Worm (Caenorhabditis elegans) whole organism, young adult: Measurements from ENCODE around the gene cah-3.
"Not testable (repeated sequence)": the region's sequence is repeated elsewhere in the genome, so short reads cannot be mapped to it uniquely, and the experiment has no call there.

Source experiments
- B0261.1 ChIP-seq: sonication (generic microtip); optimal IDR thresholded peaks from 2 replicates; lab custom pipeline; 2016; ENCODE audit warnings: mild to moderate bottlenecking, missing genetic modification characterization, moderate library complexity, missing compliant biosample characterization
- B0336.3 ChIP-seq: fragments of 200-800 bp; sonication (Bioruptor generic); IDR thresholded peaks from 2 replicates; pipeline ENCODE4 v1.3.6; 2022; ENCODE audit warnings: missing genetic modification characterization, missing compliant biosample characterization
- C06A6.2 ChIP-seq: fragments of 200-800 bp; sonication (Bioruptor generic); conservative IDR thresholded peaks from 2 replicates; pipeline ENCODE4 v1.3.6; 2022; ENCODE audit warnings: missing genetic modification characterization, missing compliant biosample characterization
- F23B12.7 ChIP-seq: sonication (generic microtip); optimal IDR thresholded peaks from 2 replicates; lab custom pipeline; 2017; ENCODE audit warnings: missing genetic modification characterization, mild to moderate bottlenecking, missing compliant biosample characterization, antibody characterized with exemption, moderate library complexity; ENCODE audit not compliant: insufficient read depth
- F37B4.10 ChIP-seq: fragments of 200-800 bp; sonication (Bioruptor generic); IDR thresholded peaks from 2 replicates; pipeline ENCODE4 v1.3.6; 2022; ENCODE audit warnings: missing genetic modification characterization, missing compliant biosample characterization
- F39B2.1 ChIP-seq: fragments of 200-800 bp; sonication (Bioruptor generic); IDR thresholded peaks from 2 replicates; pipeline ENCODE4 v1.3.6; 2022; ENCODE audit warnings: missing genetic modification reagents, missing genetic modification characterization, missing compliant biosample characterization
- F49E8.2 ChIP-seq: sonication (generic microtip); optimal IDR thresholded peaks from 3 replicates; lab custom pipeline; 2017; ENCODE audit warnings: missing genetic modification characterization, mild to moderate bottlenecking, missing compliant biosample characterization, antibody characterized with exemption, moderate library complexity; ENCODE audit not compliant: insufficient read depth
- F57C9.4 ChIP-seq: sonication (generic microtip); optimal IDR thresholded peaks from 2 replicates; lab custom pipeline; 2017; ENCODE audit warnings: mild to moderate bottlenecking, missing genetic modification characterization, missing compliant biosample characterization
- Y53F4B.3 ChIP-seq: fragments of 200-800 bp; sonication (Bioruptor generic); IDR thresholded peaks from 2 replicates; pipeline ENCODE4 v1.3.6; 2022; ENCODE audit warnings: missing genetic modification reagents, missing genetic modification characterization, missing compliant biosample characterization
- Y67H2A.10 ChIP-seq: fragments of 200-800 bp; sonication (Bioruptor generic); conservative IDR thresholded peaks from 2 replicates; pipeline ENCODE4 v1.3.6; 2022; ENCODE audit warnings: missing genetic modification reagents, missing genetic modification characterization, missing compliant biosample characterization
- ama-1 ChIP-seq, 3 experiments: fragments of 150-350 bp in 1 of 3; sonication (generic microtip) in 2 of 3; optimal IDR thresholded peaks; 2 replicates each; lab custom pipeline; 2014 to 2018; ENCODE audit warnings: missing biosample characterization in 2 of 3, missing genetic modification characterization in 2 of 3, missing genetic modification reagents in 2 of 3
- attf-3 ChIP-seq: fragments of 200-800 bp; sonication (Bioruptor generic); conservative IDR thresholded peaks from 2 replicates; pipeline ENCODE4 v1.3.6; 2022; ENCODE audit warnings: missing genetic modification reagents, missing genetic modification characterization, missing compliant biosample characterization
- bed-1 ChIP-seq: fragments of 200-800 bp; sonication (Bioruptor generic); IDR thresholded peaks from 2 replicates; pipeline ENCODE4 v1.3.6; 2022; ENCODE audit warnings: missing genetic modification reagents, missing genetic modification characterization, missing compliant biosample characterization
- bed-2 ChIP-seq: fragments of 200-800 bp; sonication (Bioruptor generic); IDR thresholded peaks from 2 replicates; pipeline ENCODE4 v1.3.6; 2022; ENCODE audit warnings: missing genetic modification reagents, missing genetic modification characterization, missing compliant biosample characterization
- ccch-3 ChIP-seq: fragments of 200-800 bp; sonication (Bioruptor generic); optimal IDR thresholded peaks from 2 replicates; lab custom pipeline; 2018; ENCODE audit warnings: mild to moderate bottlenecking, missing genetic modification characterization, missing compliant biosample characterization
- ceh-100 ChIP-seq: fragments of 200-800 bp; sonication (Bioruptor generic); IDR thresholded peaks from 2 replicates; pipeline ENCODE4 v1.3.6; 2022; ENCODE audit warnings: missing genetic modification reagents, missing genetic modification characterization, missing compliant biosample characterization
- ceh-79 ChIP-seq: sonication (generic microtip); optimal IDR thresholded peaks from 2 replicates; lab custom pipeline; 2017; ENCODE audit warnings: mild to moderate bottlenecking, missing genetic modification characterization, missing compliant biosample characterization
- dox-1 ChIP-seq: fragments of 200-800 bp; sonication (Bioruptor generic); IDR thresholded peaks from 2 replicates; pipeline ENCODE4 v1.3.6; 2022; ENCODE audit warnings: missing genetic modification reagents, missing genetic modification characterization, missing compliant biosample characterization
- ets-4 ChIP-seq: fragments of 200-800 bp; sonication (Bioruptor generic); optimal IDR thresholded peaks from 2 replicates; lab custom pipeline; 2018; ENCODE audit warnings: mild to moderate bottlenecking, missing genetic modification characterization, missing compliant biosample characterization
- him-1 ChIP-seq: sonication (generic microtip); optimal IDR thresholded peaks from 2 replicates; lab custom pipeline; 2016; ENCODE audit warnings: missing genotype, missing genetic modification reagents, missing genetic modification characterization, missing compliant biosample characterization
- hsf-1 ChIP-seq: fragments of 200-800 bp; sonication (Bioruptor generic); IDR thresholded peaks from 2 replicates; pipeline ENCODE4 v1.3.6; 2022; ENCODE audit warnings: missing genetic modification reagents, missing genetic modification characterization, missing compliant biosample characterization
- lag-1 ChIP-seq: fragments of 200-800 bp; sonication (Bioruptor generic); IDR thresholded peaks from 2 replicates; pipeline ENCODE4 v1.3.6; 2022; ENCODE audit warnings: missing genetic modification reagents, missing genetic modification characterization, missing compliant biosample characterization
- lin-35 ChIP-seq, 3 experiments: fragments of 150-350 bp in 2 of 3; sonication (generic microtip) in 1 of 3; optimal IDR thresholded peaks; 2 replicates each; lab custom pipeline; 2014 to 2018; ENCODE audit warnings: missing biosample characterization in 3 of 3, missing genetic modification characterization in 3 of 3, missing genetic modification reagents in 3 of 3
- madf-10 ChIP-seq: sonication (generic microtip); optimal IDR thresholded peaks from 2 replicates; lab custom pipeline; 2016; ENCODE audit warnings: mild to moderate bottlenecking, missing genetic modification characterization, missing compliant biosample characterization
- nfya-1 ChIP-seq: sonication (generic microtip); optimal IDR thresholded peaks from 2 replicates; lab custom pipeline; 2017; ENCODE audit warnings: antibody characterized with exemption, missing compliant biosample characterization, missing genetic modification characterization, borderline replicate concordance; ENCODE audit not compliant: insufficient read depth
- nfya-2 ChIP-seq: fragments of 200-800 bp; sonication (Bioruptor generic); IDR thresholded peaks from 2 replicates; pipeline ENCODE4 v1.3.6; 2022; ENCODE audit warnings: missing genetic modification reagents, missing genetic modification characterization, missing compliant biosample characterization
- nfyb-1 ChIP-seq: fragments of 200-800 bp; sonication (Bioruptor generic); IDR thresholded peaks from 2 replicates; pipeline ENCODE4 v1.3.6; 2022; ENCODE audit warnings: missing genetic modification reagents, missing genetic modification characterization, missing compliant biosample characterization
- nhr-80 ChIP-seq: sonication (generic microtip); optimal IDR thresholded peaks from 2 replicates; lab custom pipeline; 2016; ENCODE audit warnings: missing genetic modification characterization, missing compliant biosample characterization
- snpc-4 ChIP-seq, 5 experiments: fragments of 150-350 bp in 1 of 5; sonication (generic microtip) in 4 of 5; optimal IDR thresholded peaks; 2 replicates each; lab custom pipeline; 2014 to 2018; ENCODE audit warnings: missing genetic modification characterization in 5 of 5, missing biosample characterization in 3 of 5, antibody characterized with exemption in 2 of 5, mild to moderate bottlenecking in 2 of 5, missing compliant biosample characterization in 2 of 5, missing genotype in 2 of 5, moderate library complexity in 2 of 5, missing genetic modification reagents in 1 of 5
- somi-1 ChIP-seq: fragments of 200-800 bp; sonication (Bioruptor generic); optimal IDR thresholded peaks from 2 replicates; lab custom pipeline; 2018; ENCODE audit warnings: mild to moderate bottlenecking, missing genetic modification characterization, missing compliant biosample characterization
- sptf-2 ChIP-seq: fragments of 200-800 bp; sonication (Bioruptor generic); optimal IDR thresholded peaks from 2 replicates; lab custom pipeline; 2018; ENCODE audit warnings: mild to moderate bottlenecking, missing genetic modification characterization, missing compliant biosample characterization
- tlf-1 ChIP-seq: fragments of 200-800 bp; sonication (Bioruptor generic); optimal IDR thresholded peaks from 2 replicates; lab custom pipeline; 2018; ENCODE audit warnings: mild to moderate bottlenecking, missing genetic modification characterization, missing compliant biosample characterization
- unc-62 ChIP-seq: fragments of 150-350 bp; optimal IDR thresholded peaks from 2 replicates; lab custom pipeline; 2014; ENCODE audit warnings: missing biosample characterization, missing genetic modification reagents, missing genetic modification characterization
- xnd-1 ChIP-seq: sonication (generic microtip); optimal IDR thresholded peaks from 2 replicates; lab custom pipeline; 2016; ENCODE audit warnings: missing genotype, missing genetic modification reagents, missing genetic modification characterization, missing compliant biosample characterization
- ztf-22 ChIP-seq: fragments of 200-800 bp; sonication (Bioruptor generic); optimal IDR thresholded peaks from 2 replicates; lab custom pipeline; 2018; ENCODE audit warnings: mild to moderate bottlenecking, missing genetic modification characterization, moderate library complexity, missing compliant biosample characterization

The cah-3 gene

ce11 chrX:16504066-16504465 lies 16.8 kb downstream of the cah-3 start:
- TF ChIP-seq hsf-1 (GFP tag; lab: Robert Waterston, UW): peak; percentile 92

- TF ChIP-seq nhr-80 (tag; lab: Kevin White, UChicago) (no peak), F57C9.4 (no peak), unc-62 (no peak)
These were observed 18.1 kb downstream of the cah-3 start, which contains the start of gene T25D1.3 for ce11 chrX:16505348-16505747. TSS of gene T25D1.3 (plus strand) at chrX:16505648.

- peak; percentile 79 for TF ChIP-seq attf-3 (GFP tag; lab: Robert Waterston, UW)
These were observed 22.3 kb downstream of the cah-3 start for ce11 chrX:16509607-16510006.

ce11 chrX:16515265-16515664 lies 28.0 kb downstream of the cah-3 start, which contains the start of gene T25D1.2:
TSS of gene T25D1.2 (plus strand) at chrX:16515565.
- TF ChIP-seq snpc-4 (GFP tag; optimal IDR thresholded peaks at IDR 0.05; lab: Kevin White, UChicago); snpc-4 (tag; optimal IDR thresholded peaks at IDR 0.05; lab: Kevin White, UChicago); F49E8.2 (tag; lab: Kevin White, UChicago); B0261.1 (tag; lab: Kevin White, UChicago): not testable (repeated sequence)

- TF ChIP-seq nfya-1 (tag; lab: Kevin White, UChicago) (no peak), xnd-1 (tag; lab: Kevin White, UChicago) (no peak), nfyb-1 (GFP tag; lab: Robert Waterston, UW) (no peak), B0336.3 (no peak), nfya-2 (GFP tag; lab: Robert Waterston, UW) (no peak), bed-2 (no peak), tlf-1 (GFP tag; lab: Kevin White, UChicago) (no peak), somi-1 (GFP tag; lab: Kevin White, UChicago) (no peak), ets-4 (GFP tag; lab: Kevin White, UChicago) (no peak), sptf-2 (no peak)
These were observed 31.5 kb downstream of the cah-3 start for ce11 chrX:16518771-16519170.

- TF ChIP-seq C06A6.2 (no peak), Y67H2A.10 (GFP tag; lab: Robert Waterston, UW) (no peak), ceh-100 (no peak), madf-10 (tag; lab: Kevin White, UChicago) (no peak), ets-4 (GFP tag; lab: Kevin White, UChicago) (no peak), F37B4.10 (GFP tag; lab: Robert Waterston, UW) (no peak), Y53F4B.3 (GFP tag; lab: Robert Waterston, UW) (no peak), ceh-79 (tag; lab: Kevin White, UChicago) (no peak), bed-1 (GFP tag; lab: Robert Waterston, UW) (no peak), ccch-3 (GFP tag; lab: Kevin White, UChicago) (no peak), F23B12.7 (tag; lab: Kevin White, UChicago) (no peak), nhr-80 (tag; lab: Kevin White, UChicago) (no peak), lin-35 (GFP tag; optimal IDR thresholded peaks at IDR 0.05; lab: Kevin White, UChicago) (no peak), ztf-22 (GFP tag; lab: Kevin White, UChicago) (no peak), ama-1 (optimal IDR thresholded peaks at IDR 0.05; lab: Kevin White, UChicago) (no peak), ama-1 (GFP tag; optimal IDR thresholded peaks at IDR 0.05; lab: Kevin White, UChicago) (no peak), lag-1 (GFP tag; lab: Robert Waterston, UW) (no peak), F39B2.1 (GFP tag; lab: Robert Waterston, UW) (no peak), dox-1 (no peak), him-1 (no peak)
These were observed 32.2 kb downstream of the cah-3 start, which contains the start of gene T25D1.1 for ce11 chrX:16519517-16519916. TSS of gene T25D1.1 (plus strand) at chrX:16519817.
